Fruit fly (Drosophila melanogaster) S2 (cell line): Measurements from ENCODE around the gene Gr28b.

Experiments used
- CG8478 ChIP-seq: fragments of >200 bp; optimal IDR thresholded peaks from 2 replicates; lab custom pipeline; 2018
- CTCF ChIP-seq, 2 experiments: fragments of >200 bp; optimal IDR thresholded peaks; 2 replicates each; lab custom pipeline; 2018

Gr28b gene

DNA sequence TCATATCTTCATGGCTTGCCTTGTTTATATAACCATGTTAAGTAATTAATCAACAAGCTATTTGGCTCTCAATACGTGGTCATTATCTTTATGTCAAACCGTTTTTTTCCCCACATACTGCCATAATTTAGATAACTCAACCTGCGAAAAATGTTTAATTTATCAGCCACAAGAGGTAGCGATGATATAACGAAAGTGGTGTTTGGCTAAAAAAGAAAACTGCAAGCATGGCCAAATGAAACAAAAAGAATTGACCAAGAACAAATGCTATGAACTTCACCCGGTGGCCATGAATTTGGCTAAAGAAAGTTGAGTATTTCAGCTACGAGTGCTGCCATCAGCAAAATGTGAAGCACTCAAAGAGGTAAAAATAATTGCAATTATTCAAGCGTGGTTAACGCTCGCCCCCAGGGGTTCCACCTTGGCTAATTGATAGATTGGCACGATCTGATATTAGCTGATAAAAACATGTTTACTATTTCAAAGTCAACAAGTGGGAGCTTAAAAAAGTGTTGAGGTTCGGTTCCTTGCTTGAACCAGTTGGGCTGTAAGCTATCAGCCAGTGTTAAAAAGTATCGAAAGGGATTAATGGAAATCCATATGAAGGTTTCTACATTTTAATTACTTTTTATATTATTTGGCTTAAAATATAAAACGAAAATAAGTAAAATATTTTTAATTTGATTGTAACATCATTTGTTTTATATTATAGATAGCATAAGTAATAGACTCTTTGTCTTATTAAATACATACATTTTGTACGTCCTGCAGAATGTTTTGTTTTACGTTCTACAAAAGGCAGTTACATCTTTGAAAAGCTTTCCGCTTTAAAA lies 25.3 kb downstream of the Gr28b start:
- TF ChIP-seq CTCF (optimal IDR thresholded peaks at IDR 0.05; lab: Kevin White, UChicago) (no peak), CG8478 (lab: Kevin White, UChicago) (no peak)

DNA sequence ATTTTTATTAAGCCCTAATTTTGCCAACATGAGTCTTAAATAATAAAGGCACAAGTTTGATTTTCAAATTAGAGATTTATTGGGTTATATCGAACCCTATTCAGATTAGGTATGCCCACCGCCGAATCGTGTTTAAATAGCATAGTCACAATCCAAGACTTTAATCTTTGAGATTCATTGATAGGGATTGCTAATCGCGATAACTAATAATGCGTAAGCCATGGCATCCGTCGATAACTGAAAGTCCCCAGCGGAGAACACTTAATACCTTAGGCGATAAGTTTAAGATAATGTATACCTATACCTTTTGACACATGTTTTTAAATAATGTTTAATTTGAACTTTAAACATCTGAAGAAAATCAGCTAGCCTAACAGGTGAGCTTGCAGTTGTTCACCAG lies 26.6 kb downstream of the Gr28b start:
- TF ChIP-seq CTCF (optimal IDR thresholded peaks at IDR 0.05; lab: Kevin White, UChicago) (no peak), CG8478 (lab: Kevin White, UChicago) (no peak)

DNA sequence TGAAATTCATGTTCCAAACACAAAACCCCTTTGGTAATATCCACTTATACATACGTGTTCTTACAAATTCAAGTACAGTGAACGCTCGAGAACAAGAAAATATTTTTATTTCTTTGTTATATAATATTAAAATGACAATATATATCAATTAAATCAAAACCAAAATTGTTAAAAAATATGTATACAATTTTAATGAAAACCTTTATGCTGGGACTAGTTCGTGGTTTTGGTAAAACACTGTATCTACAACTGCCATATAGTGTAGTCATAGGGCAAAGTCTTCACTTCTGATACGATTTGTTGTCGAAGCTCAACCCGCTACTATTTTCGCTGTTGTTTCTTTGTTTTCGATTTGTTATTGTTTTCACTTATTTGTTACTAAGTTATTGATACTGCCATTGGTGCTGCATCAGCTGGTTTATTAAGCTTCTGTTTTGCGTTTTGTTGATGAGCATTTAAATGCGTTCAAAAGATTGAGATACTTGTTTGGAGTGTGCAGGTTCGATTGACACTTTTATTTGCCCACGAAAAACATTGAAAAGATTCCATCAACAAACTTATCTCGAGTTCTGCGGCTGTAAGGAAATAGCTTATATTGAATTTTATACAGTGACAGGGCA lies 27.2 kb downstream of the Gr28b start:
- no peak for TF ChIP-seq CG8478 (lab: Kevin White, UChicago)
- TF ChIP-seq CTCF (optimal IDR thresholded peaks at IDR 0.05; lab: Kevin White, UChicago) = no peak

dm6 chr2L:7433957-7434736 lies 27.9 kb downstream of the Gr28b start:
- TF ChIP-seq CG8478 (lab: Kevin White, UChicago) = no peak
- no peak for TF ChIP-seq CTCF (optimal IDR thresholded peaks at IDR 0.05; lab: Kevin White, UChicago)

- TF ChIP-seq CG8478 (lab: Kevin White, UChicago) = no peak
Observed at dm6 chr2L:7433337-7433956, 28.6 kb downstream of the Gr28b start, which contains the start of gene CG5958. Gene CG5958, minus strand, starts transcription at chr2L:7433516.

dm6 chr2L:7431861-7432601 lies 30.0 kb downstream of the Gr28b start:
- TF ChIP-seq CTCF (optimal IDR thresholded peaks at IDR 0.05; lab: Kevin White, UChicago) (no peak), CG8478 (lab: Kevin White, UChicago) (no peak)

- TF ChIP-seq CTCF (optimal IDR thresholded peaks at IDR 0.05; lab: Kevin White, UChicago) = no peak
- TF ChIP-seq CG8478 (lab: Kevin White, UChicago) = no peak
Observed at dm6 chr2L:7430313-7430712, 31.7 kb downstream of the Gr28b start.

dm6 chr2L:7427786-7428137 lies 34.3 kb downstream of the Gr28b start:
- TF ChIP-seq CG8478 (lab: Kevin White, UChicago) (no peak), CTCF (optimal IDR thresholded peaks at IDR 0.05; lab: Kevin White, UChicago) (no peak)

dm6 chr2L:7427067-7427785 lies 34.8 kb downstream of the Gr28b start:
- peak; percentile 43 to 60 for TF ChIP-seq CTCF (optimal IDR thresholded peaks at IDR 0.05; lab: Kevin White, UChicago)
- no peak for TF ChIP-seq CG8478 (lab: Kevin White, UChicago)

- TF ChIP-seq CTCF (optimal IDR thresholded peaks at IDR 0.05; lab: Kevin White, UChicago) (no peak), CG8478 (lab: Kevin White, UChicago) (no peak)
Observed at dm6 chr2L:7426326-7427066, 35.6 kb downstream of the Gr28b start, which contains the start of gene muc. Gene muc, plus strand, starts transcription at chr2L:7426866.

DNA sequence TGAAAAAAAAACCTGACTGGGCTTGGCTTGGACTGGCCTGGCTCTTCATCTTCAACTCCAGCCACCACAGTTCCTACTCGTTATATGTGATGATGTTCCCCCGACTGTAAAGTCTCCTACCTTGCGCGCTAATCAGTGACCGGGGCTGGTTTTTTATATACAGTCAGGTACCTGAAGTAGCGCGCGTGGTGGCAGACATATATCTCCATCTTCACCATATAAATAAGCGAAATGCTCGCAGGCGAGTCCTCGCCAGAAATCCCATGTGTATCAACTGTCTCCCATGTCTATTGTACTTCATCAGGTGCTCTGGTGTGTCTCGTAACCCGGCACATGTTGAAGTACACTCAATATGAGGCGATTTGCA lies 36.4 kb downstream of the Gr28b start:
- TF ChIP-seq CTCF (optimal IDR thresholded peaks at IDR 0.05; lab: Kevin White, UChicago) (no peak), CG8478 (lab: Kevin White, UChicago) (no peak)

DNA sequence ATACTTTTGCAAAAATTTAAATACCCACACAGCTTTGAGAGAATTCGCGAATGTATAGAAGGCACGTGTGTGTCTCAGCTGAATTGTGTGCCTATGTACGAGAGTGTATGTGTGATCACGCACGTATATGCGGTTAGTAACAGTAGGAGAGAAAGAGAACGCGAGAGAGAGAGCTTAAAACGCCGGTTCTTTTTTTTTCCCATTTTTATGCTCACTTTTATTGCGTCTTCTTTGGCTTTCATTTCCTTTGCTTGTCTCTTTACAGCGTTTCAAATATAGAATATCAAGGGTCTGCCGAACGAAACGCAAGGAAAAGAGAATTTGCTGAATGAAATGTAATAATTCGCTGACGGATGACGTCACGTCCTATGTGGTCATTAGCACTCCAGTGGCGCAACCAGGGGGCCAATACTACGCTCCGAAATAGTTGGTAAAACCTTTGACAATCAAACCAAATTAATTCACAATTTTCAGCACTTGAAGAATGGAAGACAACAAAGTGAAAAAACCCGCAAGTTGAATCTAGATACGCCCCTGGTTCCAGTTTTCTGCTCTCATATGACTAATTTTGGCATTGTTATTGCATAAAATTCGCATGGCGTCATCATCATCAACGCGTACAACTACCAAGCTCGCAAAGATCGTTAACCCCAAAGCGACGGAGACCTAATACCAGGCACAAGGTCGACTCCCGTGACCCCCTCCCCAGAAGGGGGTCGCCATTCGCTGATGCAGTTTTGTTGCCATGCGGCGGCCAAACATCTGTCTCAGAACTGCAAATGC lies 36.9 kb downstream of the Gr28b start:
- TF ChIP-seq CTCF (optimal IDR thresholded peaks at IDR 0.05; lab: Kevin White, UChicago) (no peak), CG8478 (lab: Kevin White, UChicago) (no peak)
